Fruit fly (Drosophila melanogaster): ENCODE results near the gene CG16984.

Gene CG16984

DNA sequence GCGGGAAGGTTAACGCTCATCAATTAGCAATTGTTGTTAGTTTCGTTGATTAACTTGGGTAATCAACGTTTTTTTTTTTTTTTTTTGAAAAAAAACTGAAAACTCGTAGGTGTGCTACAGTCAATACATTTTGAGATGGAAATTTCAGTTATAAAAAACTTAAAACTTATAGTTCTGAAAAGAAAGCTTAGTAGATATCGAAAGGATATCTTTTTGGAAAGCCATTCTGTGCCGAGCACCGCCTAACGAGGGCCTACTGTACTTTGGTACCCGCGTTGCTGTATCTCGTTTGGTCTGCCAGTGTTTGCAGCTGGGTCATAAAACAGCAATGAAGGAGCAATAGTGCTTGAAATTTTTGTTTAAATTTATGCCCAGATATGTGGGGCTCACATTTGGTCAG is 23.6 kb upstream of the CG16984 start (continued):
- TF ChIP-seq CG6808 (GFP tag; optimal IDR thresholded peaks at IDR 0.05) = no peak
- TF ChIP-seq Hr39 (GFP tag; optimal IDR thresholded peaks at IDR 0.05) = no peak
- peak; percentile 62 for TF ChIP-seq Hr4 (GFP tag; optimal IDR thresholded peaks at IDR 0.05)
- TF ChIP-seq Met (GFP tag; optimal IDR thresholded peaks at IDR 0.05) = no peak
- peak; percentile 82 for TF ChIP-seq Gug (GFP tag; IDR thresholded peaks at IDR 0.05)
- TF ChIP-seq Eip78C (GFP tag) = peak; percentile 79
- TF ChIP-seq CG8319 (GFP tag; optimal IDR thresholded peaks at IDR 0.05) = peak; percentile 2
- no peak for TF ChIP-seq vri (GFP tag; optimal IDR thresholded peaks at IDR 0.05)
- no peak for TF ChIP-seq spab (GFP tag; optimal IDR thresholded peaks at IDR 0.05)
- TF ChIP-seq CG9139 (GFP tag; optimal IDR thresholded peaks at IDR 0.05) = no peak
- peak; percentile 63 for TF ChIP-seq CG32006 (GFP tag; optimal IDR thresholded peaks at IDR 0.05)
- TF ChIP-seq net (GFP tag; optimal IDR thresholded peaks at IDR 0.05) = peak; percentile 20
- TF ChIP-seq CG11294 (GFP tag; IDR thresholded peaks at IDR 0.05) = peak; percentile 81
- TF ChIP-seq CG3919 (GFP tag; optimal IDR thresholded peaks at IDR 0.05) = peak; percentile 69
- TF ChIP-seq CG10631 (GFP tag; optimal IDR thresholded peaks at IDR 0.05) = peak; percentile 15
- peak; percentile 45 for TF ChIP-seq pdm3 (GFP tag; optimal IDR thresholded peaks at IDR 0.05)
- TF ChIP-seq Ets21C (GFP tag; optimal IDR thresholded peaks at IDR 0.05) = no peak
- TF ChIP-seq CG3032 (tag; optimal IDR thresholded peaks at IDR 0.05) = no peak
- TF ChIP-seq Hr38 (GFP tag; optimal IDR thresholded peaks at IDR 0.05) = no peak
- TF ChIP-seq Eip93F (GFP tag; optimal IDR thresholded peaks at IDR 0.05) = no peak
- TF ChIP-seq svp (GFP tag) = peak; percentile 65
- TF ChIP-seq CG16779 (tag; optimal IDR thresholded peaks at IDR 0.05) = no peak
- peak; percentile 79 for TF ChIP-seq CG15336 (GFP tag; IDR thresholded peaks at IDR 0.05)
- TF ChIP-seq CG7368 (GFP tag; optimal IDR thresholded peaks at IDR 0.05) = peak; percentile 32
- no peak for TF ChIP-seq CG4318 (GFP tag; optimal IDR thresholded peaks at IDR 0.05)
- TF ChIP-seq CG6854 (GFP tag; optimal IDR thresholded peaks at IDR 0.05) = no peak
- TF ChIP-seq OdsH (GFP tag; optimal IDR thresholded peaks at IDR 0.05) = peak; percentile 53
- no peak for TF ChIP-seq fd85E (GFP tag; optimal IDR thresholded peaks at IDR 0.05)
- peak; percentile 22 for TF ChIP-seq Lpt (GFP tag; optimal IDR thresholded peaks at IDR 0.05)

DNA sequence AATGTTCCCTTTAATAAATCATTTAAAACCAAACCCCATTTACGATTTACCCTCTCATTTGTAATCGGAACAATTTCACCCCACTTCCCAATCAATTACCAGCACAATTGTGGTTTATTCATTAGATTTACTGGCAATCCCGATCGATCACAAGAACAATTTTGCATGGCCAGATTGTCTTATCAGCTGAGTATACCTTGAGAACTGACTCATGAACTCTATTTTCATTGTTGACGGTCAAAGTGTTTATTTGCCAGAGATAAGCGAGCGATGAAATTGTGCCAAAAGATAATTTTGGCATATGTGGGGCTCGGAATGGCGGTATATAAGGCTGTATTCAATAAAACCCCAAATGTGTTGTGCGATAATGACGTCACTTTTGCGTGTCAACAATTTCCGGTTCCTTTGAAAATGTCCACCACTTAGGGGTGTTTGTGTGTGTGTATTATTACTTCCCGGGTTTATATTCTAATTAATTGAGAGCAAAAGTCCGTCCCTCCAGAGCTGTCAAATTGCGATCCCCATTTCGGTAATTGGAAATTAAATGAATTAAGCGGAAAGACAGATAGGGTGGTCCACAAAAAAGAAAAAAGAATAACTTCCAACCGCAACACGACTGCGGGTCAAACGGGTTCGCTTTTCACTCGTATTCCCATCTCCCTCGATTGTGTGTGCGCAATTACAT is 22.5 kb upstream of the CG16984 start:
- TF ChIP-seq CG3032 (tag; optimal IDR thresholded peaks at IDR 0.05) (no peak), Eip93F (GFP tag; optimal IDR thresholded peaks at IDR 0.05) (peak; percentile 86), eg (GFP tag; IDR thresholded peaks at IDR 0.05) (no peak), vri (GFP tag; optimal IDR thresholded peaks at IDR 0.05) (peak; percentile 75), fkh (GFP tag; optimal IDR thresholded peaks at IDR 0.05) (peak; percentile 39), ss (GFP tag; optimal IDR thresholded peaks at IDR 0.05) (peak in 1 of 2 experiments; percentile 32), Smox (GFP tag; optimal IDR thresholded peaks at IDR 0.05) (no peak), Sox14 (GFP tag; optimal IDR thresholded peaks at IDR 0.05) (no peak), fd59A (GFP tag; optimal IDR thresholded peaks at IDR 0.05) (no peak), CG8319 (GFP tag; optimal IDR thresholded peaks at IDR 0.05) (no peak), lz (GFP tag; optimal IDR thresholded peaks at IDR 0.05) (no peak), svp (GFP tag) (peak; percentile 95), CG6854 (GFP tag; optimal IDR thresholded peaks at IDR 0.05) (peak; percentile 27), Ets96B (tag; optimal IDR thresholded peaks at IDR 0.05) (no peak), CG6792 (GFP tag; optimal IDR thresholded peaks at IDR 0.05) (no peak)

dm6 chr3L:2574716-2575115 is 20.9 kb upstream of the CG16984 start:
- TF ChIP-seq CG11762 (GFP tag; optimal IDR thresholded peaks at IDR 0.05; ENCODE audit: insufficient read depth) = no peak
- TF ChIP-seq CG1621 (tag; optimal IDR thresholded peaks at IDR 0.05) = no peak
- TF ChIP-seq achi (GFP tag; optimal IDR thresholded peaks at IDR 0.05) = no peak
- TF ChIP-seq spab (GFP tag; optimal IDR thresholded peaks at IDR 0.05) = no peak

Measured in whole organism, prepupa.